Fruit fly (Drosophila melanogaster) whole organism, embryonic: ENCODE data around the gene CG6041.

Experiments used
- CG10565 ChIP-seq: fragments of 200-800 bp; sonication (Bioruptor generic); optimal IDR thresholded peaks from 3 replicates; lab custom pipeline; 2016; ENCODE audit warnings: missing biosample characterization, mild to moderate bottlenecking, missing genetic modification characterization
- CG10959 ChIP-seq: fragments of 200-800 bp; sonication (Bioruptor generic); IDR thresholded peaks from 2 replicates; pipeline ENCODE4 v1.3.6; 2022; ENCODE audit warnings: missing biosample characterization, missing genetic modification characterization
- CG10979 ChIP-seq: fragments of 200-800 bp; sonication (Bioruptor generic); optimal IDR thresholded peaks from 2 replicates; lab custom pipeline; 2018; ENCODE audit warnings: missing biosample characterization, mild to moderate bottlenecking, missing genetic modification characterization, moderate library complexity
- CG11456 ChIP-seq: fragments of 200-800 bp; sonication (Bioruptor generic); IDR thresholded peaks from 3 replicates; pipeline ENCODE4 v1.3.6; 2022; ENCODE audit warnings: missing biosample characterization, missing genetic modification characterization
- CG11504 ChIP-seq: fragments of 200-800 bp; sonication (Bioruptor generic); optimal IDR thresholded peaks from 3 replicates; lab custom pipeline; 2019; ENCODE audit warnings: missing biosample characterization, mild to moderate bottlenecking, missing genetic modification characterization, moderate library complexity
- CG11723 ChIP-seq: fragments of 200-800 bp; sonication (Bioruptor generic); optimal IDR thresholded peaks from 2 replicates; lab custom pipeline; 2017; ENCODE audit warnings: missing biosample characterization, mild to moderate bottlenecking, missing genetic modification characterization
- CG12155 ChIP-seq: fragments of 200-800 bp; sonication (Bioruptor generic); optimal IDR thresholded peaks from 3 replicates; lab custom pipeline; 2016; ENCODE audit warnings: missing biosample characterization, missing genetic modification characterization
- CG12744 ChIP-seq: fragments of 200-800 bp; sonication (Bioruptor generic); optimal IDR thresholded peaks from 2 replicates; lab custom pipeline; 2016; ENCODE audit warnings: missing biosample characterization, missing genetic modification characterization
- CG13624 ChIP-seq: fragments of 200-800 bp; sonication (Bioruptor generic); optimal IDR thresholded peaks from 2 replicates; lab custom pipeline; 2016; ENCODE audit warnings: missing biosample characterization, missing genetic modification characterization
- CG14710 ChIP-seq: fragments of 200-800 bp; sonication (Bioruptor generic); optimal IDR thresholded peaks from 3 replicates; lab custom pipeline; 2019; ENCODE audit warnings: missing biosample characterization, mild to moderate bottlenecking, missing genetic modification characterization, moderate library complexity
- CG17359 ChIP-seq: fragments of 200-800 bp; sonication (Bioruptor generic); optimal IDR thresholded peaks from 3 replicates; lab custom pipeline; 2018; ENCODE audit warnings: missing biosample characterization, mild to moderate bottlenecking, missing genetic modification characterization, moderate library complexity
- CG17385 ChIP-seq: fragments of 200-800 bp; sonication (Bioruptor generic); optimal IDR thresholded peaks from 3 replicates; lab custom pipeline; 2018; ENCODE audit warnings: missing biosample characterization, mild to moderate bottlenecking, missing genetic modification characterization
- CG32772 ChIP-seq: fragments of 200-800 bp; sonication (Bioruptor generic); IDR thresholded peaks from 2 replicates; pipeline ENCODE4 v1.3.6; 2022; ENCODE audit warnings: missing biosample characterization, missing genetic modification characterization
- CG34422 ChIP-seq: fragments of 200-800 bp; sonication (Bioruptor generic); IDR thresholded peaks from 3 replicates; pipeline ENCODE4 v1.3.6; 2022; ENCODE audit warnings: missing biosample characterization, missing genetic modification characterization
- CG4360 ChIP-seq: fragments of 200-800 bp; sonication (Bioruptor generic); IDR thresholded peaks from 2 replicates; pipeline ENCODE4 v1.3.6; 2022; ENCODE audit warnings: missing biosample characterization, missing genetic modification characterization
- CG4617 ChIP-seq: fragments of 200-800 bp; sonication (Bioruptor generic); optimal IDR thresholded peaks from 3 replicates; lab custom pipeline; 2016; ENCODE audit warnings: missing biosample characterization, missing genetic modification characterization, borderline replicate concordance
- CG4820 ChIP-seq: fragments of 200-800 bp; sonication (Bioruptor generic); optimal IDR thresholded peaks from 3 replicates; lab custom pipeline; 2016; ENCODE audit warnings: missing biosample characterization, missing genetic modification characterization
- CG6689 ChIP-seq: fragments of 200-800 bp; sonication (Bioruptor generic); IDR thresholded peaks from 2 replicates; pipeline ENCODE4 v1.3.6; 2022; ENCODE audit warnings: missing biosample characterization, missing genetic modification characterization
- CG7556 ChIP-seq: fragments of 200-800 bp; sonication (Bioruptor generic); optimal IDR thresholded peaks from 2 replicates; lab custom pipeline; 2017; ENCODE audit warnings: missing biosample characterization, mild to moderate bottlenecking, missing genetic modification characterization
- CG7839 ChIP-seq: fragments of 200-800 bp; sonication (Bioruptor generic); optimal IDR thresholded peaks from 3 replicates; lab custom pipeline; 2018; ENCODE audit warnings: missing biosample characterization, mild to moderate bottlenecking, missing genetic modification characterization, moderate library complexity
- CG8388 ChIP-seq: fragments of 200-800 bp; sonication (Bioruptor generic); optimal IDR thresholded peaks from 2 replicates; lab custom pipeline; 2019; ENCODE audit warnings: missing biosample characterization, mild to moderate bottlenecking, missing genetic modification characterization, moderate library complexity
- CG8924 ChIP-seq: fragments of 200-800 bp; optimal IDR thresholded peaks from 3 replicates; lab custom pipeline; 2019; ENCODE audit warnings: missing biosample characterization, mild to moderate bottlenecking, missing genetic modification characterization, moderate library complexity
- CG9727 ChIP-seq: fragments of 200-800 bp; sonication (Bioruptor generic); optimal IDR thresholded peaks from 3 replicates; lab custom pipeline; 2017; ENCODE audit warnings: missing biosample characterization, mild to moderate bottlenecking, missing genetic modification characterization
- Deaf1 ChIP-seq: fragments of 200-800 bp; optimal IDR thresholded peaks from 3 replicates; lab custom pipeline; 2019; ENCODE audit warnings: missing biosample characterization, mild to moderate bottlenecking, missing genetic modification characterization, moderate library complexity
- Ets97D ChIP-seq: fragments of 200-800 bp; sonication (Bioruptor generic); optimal IDR thresholded peaks from 3 replicates; lab custom pipeline; 2016; ENCODE audit warnings: missing biosample characterization, missing genetic modification characterization
- HLH3B ChIP-seq: fragments of 200-800 bp; sonication (Bioruptor generic); IDR thresholded peaks from 2 replicates; pipeline ENCODE4 v1.3.6; 2022; ENCODE audit warnings: missing biosample characterization, missing genetic modification characterization
- HLH4C ChIP-seq: fragments of 200-800 bp; sonication (Bioruptor generic); IDR thresholded peaks from 3 replicates; pipeline ENCODE4 v1.3.6; 2022; ENCODE audit warnings: missing biosample characterization, missing genetic modification characterization; ENCODE audit not compliant: partially characterized antibody
- Hr51 ChIP-seq, 2 experiments: fragments of 200-800 bp; sonication (Bioruptor generic); optimal IDR thresholded peaks; 2 replicates in 1 of 2; 3 replicates in 1 of 2; lab custom pipeline; 2016 to 2018; ENCODE audit warnings: missing biosample characterization in 2 of 2, missing genetic modification characterization in 2 of 2, mild to moderate bottlenecking in 1 of 2, moderate library complexity in 1 of 2
- Kr ChIP-seq: fragments of 200-800 bp; sonication (Bioruptor generic); optimal IDR thresholded peaks from 2 replicates; lab custom pipeline; 2017; ENCODE audit warnings: missing biosample characterization, mild to moderate bottlenecking, missing genetic modification characterization
- Med ChIP-seq: fragments of 200-800 bp; sonication (Bioruptor generic); peaks from one replicate; lab custom pipeline; 2016; ENCODE audit warnings: missing biosample characterization, missing genetic modification characterization, mild to moderate bottlenecking, inconsistent platforms, moderate library complexity
- Ssrp ChIP-seq: fragments of 200-800 bp; sonication (Bioruptor generic); optimal IDR thresholded peaks from 2 replicates; lab custom pipeline; 2018; ENCODE audit warnings: missing biosample characterization, mild to moderate bottlenecking, missing genetic modification characterization, moderate library complexity
- TFAM ChIP-seq: fragments of 200-800 bp; sonication (Bioruptor generic); optimal IDR thresholded peaks from 2 replicates; lab custom pipeline; 2017; ENCODE audit warnings: missing biosample characterization, missing genetic modification characterization, inconsistent platforms
- ase ChIP-seq: fragments of 200-800 bp; sonication (Bioruptor generic); IDR thresholded peaks from 3 replicates; pipeline ENCODE4 v1.3.6; 2022; ENCODE audit warnings: missing biosample characterization, missing genetic modification characterization
- bsh ChIP-seq, 2 experiments: fragments of 200-800 bp; sonication (Bioruptor generic); optimal IDR thresholded peaks; 2 replicates each; lab custom pipeline; 2017 to 2018; ENCODE audit warnings: mild to moderate bottlenecking in 2 of 2, missing biosample characterization in 2 of 2, missing genetic modification characterization in 2 of 2, moderate library complexity in 1 of 2
- chif ChIP-seq, 2 experiments: fragments of 200-800 bp; sonication (Bioruptor generic); optimal IDR thresholded peaks; 3 replicates each; lab custom pipeline; 2016; ENCODE audit warnings: missing biosample characterization in 2 of 2, missing genetic modification characterization in 2 of 2
- ci ChIP-seq: fragments of 200-800 bp; sonication (Bioruptor generic); IDR thresholded peaks from 3 replicates; pipeline ENCODE4 v1.3.6; 2022; ENCODE audit warnings: missing biosample characterization, missing genetic modification characterization
- dysf ChIP-seq: fragments of 200-800 bp; sonication (Bioruptor generic); IDR thresholded peaks from 3 replicates; pipeline ENCODE4 v1.3.6; 2022; ENCODE audit warnings: missing biosample characterization, missing genetic modification characterization
- gsb-n ChIP-seq: fragments of 200-800 bp; sonication (Bioruptor generic); optimal IDR thresholded peaks from 3 replicates; lab custom pipeline; 2018; ENCODE audit warnings: missing biosample characterization, mild to moderate bottlenecking, missing genetic modification characterization
- ind ChIP-seq: fragments of 200-800 bp; sonication (Bioruptor generic); optimal IDR thresholded peaks from 3 replicates; lab custom pipeline; 2016; ENCODE audit warnings: missing biosample characterization, missing genetic modification characterization
- knrl ChIP-seq: fragments of 200-800 bp; sonication (Bioruptor generic); IDR thresholded peaks from 3 replicates; pipeline ENCODE4 v1.3.6; 2022; ENCODE audit warnings: missing biosample characterization, missing genetic modification characterization; ENCODE audit not compliant: partially characterized antibody
- lab ChIP-seq: fragments of 200-800 bp; sonication (Bioruptor generic); optimal IDR thresholded peaks from 3 replicates; lab custom pipeline; 2017; ENCODE audit warnings: missing biosample characterization, missing genetic modification characterization, mild to moderate bottlenecking, moderate library complexity, missing genetic modification reagents
- phol ChIP-seq: fragments of 200-800 bp; sonication (Bioruptor generic); optimal IDR thresholded peaks from 3 replicates; lab custom pipeline; 2018; ENCODE audit warnings: missing biosample characterization, mild to moderate bottlenecking, missing genetic modification characterization, moderate library complexity
- pita ChIP-seq: fragments of 200-800 bp; sonication (Bioruptor generic); optimal IDR thresholded peaks from 2 replicates; lab custom pipeline; 2017; ENCODE audit warnings: missing biosample characterization, mild to moderate bottlenecking, missing genetic modification characterization
- prd ChIP-seq, 3 experiments: fragments of >200 bp in 2 of 3; fragments of 200-800 bp in 1 of 3; sonication (Bioruptor generic) in 1 of 3; optimal IDR thresholded peaks in 2 of 3; IDR thresholded peaks in 1 of 3; 2 replicates in 2 of 3; 3 replicates in 1 of 3; pipeline versions ENCODE4 v1.3.6 to Lab custom; 2017 to 2022; ENCODE audit warnings: missing biosample characterization in 1 of 3, missing genetic modification characterization in 1 of 3
- row ChIP-seq: fragments of 200-800 bp; sonication (Bioruptor generic); IDR thresholded peaks from 3 replicates; pipeline ENCODE4 v1.3.6; 2022; ENCODE audit warnings: missing biosample characterization, missing genetic modification characterization
- sens ChIP-seq: fragments of 200-800 bp; sonication (Bioruptor generic); peaks from one replicate; lab custom pipeline; 2016; ENCODE audit warnings: missing biosample characterization, missing genetic modification characterization
- zfh1 ChIP-seq: fragments of 200-800 bp; sonication (Bioruptor generic); IDR thresholded peaks from 3 replicates; pipeline ENCODE4 v1.3.6; 2022; ENCODE audit warnings: missing biosample characterization, missing genetic modification characterization

CG6041 gene

DNA sequence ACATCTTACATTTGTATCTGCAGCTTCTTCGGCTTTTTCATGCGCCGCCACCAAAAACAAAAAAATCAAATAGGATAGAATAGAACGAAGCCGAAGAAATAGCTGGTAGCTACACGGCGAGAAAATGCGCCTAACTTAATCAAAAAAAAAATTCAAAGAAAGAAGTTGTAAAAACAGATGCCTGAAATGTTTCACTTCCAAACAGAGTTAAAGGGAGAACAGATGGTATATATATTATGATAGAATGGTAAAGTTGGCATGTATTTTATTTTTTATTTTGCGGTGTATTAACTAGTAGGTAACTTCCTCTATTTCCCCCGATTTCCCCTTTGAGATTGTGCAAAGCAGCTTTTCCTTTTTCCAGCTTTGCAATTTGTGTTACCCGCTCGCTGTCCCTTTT lies 23.6 kb upstream of the CG6041 start (continued):
- TF ChIP-seq CG8924 (tag; lab: Kevin White, UChicago): peak; percentile 2
- TF ChIP-seq CG8388 (GFP tag; lab: Kevin White, UChicago): peak; percentile 21
- peak in 1 of 2 experiments; percentile 37 for TF ChIP-seq Hr51 (GFP tag; optimal IDR thresholded peaks at IDR 0.05; lab: Kevin White, UChicago)
- peak; percentile 24 for TF ChIP-seq CG14710 (tag; lab: Kevin White, UChicago)
- peak; percentile 32 for TF ChIP-seq CG4820
- 0 out of 2 replicates have a peak, but pooled peaks have one; percentile 12 for TF ChIP-seq CG10959
- peak; percentile 1 for TF ChIP-seq CG13624 (GFP tag; lab: Kevin White, UChicago)
- TF ChIP-seq CG12155 (GFP tag; lab: Kevin White, UChicago): no peak
- TF ChIP-seq CG7839 (tag; lab: Kevin White, UChicago): peak; percentile 38
- TF ChIP-seq Deaf1 (tag; lab: Kevin White, UChicago): peak; percentile 5
- TF ChIP-seq dysf (GFP tag; lab: Robert Waterston, UW): 0 out of 3 replicates have a peak, but pooled peaks have one; percentile 29
- TF ChIP-seq CG17385 (GFP tag; lab: Kevin White, UChicago): peak; percentile 16
- TF ChIP-seq CG4617 (GFP tag; lab: Kevin White, UChicago): no peak
- TF ChIP-seq ind (GFP tag; lab: Kevin White, UChicago): peak; percentile 18
- TF ChIP-seq gsb-n (tag; lab: Kevin White, UChicago): peak; percentile 2
- peak; percentile 47 for TF ChIP-seq phol

DNA sequence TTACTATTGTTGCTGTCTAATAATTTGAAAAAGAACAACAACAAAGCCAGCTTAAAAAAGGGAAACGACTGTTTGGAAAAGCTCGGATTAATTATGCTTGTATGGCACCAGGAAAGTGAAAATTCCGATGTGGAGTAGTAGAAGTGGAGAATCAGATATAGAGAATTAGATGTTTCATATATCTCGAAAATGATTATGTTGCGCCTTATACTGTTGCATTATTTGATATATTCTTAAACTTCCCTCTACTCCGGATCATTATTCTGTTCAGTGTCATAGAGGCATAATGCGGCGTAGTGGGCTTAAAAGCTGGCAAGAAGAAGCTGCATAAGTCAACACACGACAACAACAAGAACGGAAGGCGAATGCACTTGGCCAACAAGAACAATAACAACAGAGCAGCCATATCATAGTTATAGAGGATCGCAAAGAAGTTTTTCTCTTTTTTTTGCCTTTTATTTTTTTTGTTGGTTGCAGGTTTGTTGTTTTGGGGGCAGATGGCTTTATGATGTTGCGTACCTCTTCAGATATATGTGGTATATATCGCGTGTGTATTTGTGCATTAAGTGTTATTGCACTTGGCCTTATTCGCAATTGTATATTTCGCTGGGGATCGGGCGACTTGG lies 22.1 kb upstream of the CG6041 start:
- TF ChIP-seq row: peak; percentile 48
- peak; percentile 36 for TF ChIP-seq CG10979 (tag; lab: Kevin White, UChicago)
- TF ChIP-seq CG9727 (GFP tag; lab: Kevin White, UChicago): no peak
- no peak for TF ChIP-seq CG7556
- peak; percentile 61 for TF ChIP-seq Med (GFP tag; lab: Kevin White, UChicago)
- peak; percentile 41; the same call in 1 of the 3 replicates for TF ChIP-seq CG34422 (GFP tag; lab: Robert Waterston, UW)
- TF ChIP-seq zfh1 (GFP tag; lab: Robert Waterston, UW): 0 out of 3 replicates have a peak, but pooled peaks have one; percentile 42
- peak; percentile 18 to 38 for TF ChIP-seq bsh (GFP tag; optimal IDR thresholded peaks at IDR 0.05; lab: Kevin White, UChicago)
- no peak for TF ChIP-seq gsb-n (tag; lab: Kevin White, UChicago)
- peak; percentile 77 for TF ChIP-seq sens (GFP tag; lab: Kevin White, UChicago)
- 0 out of 3 replicates have a peak, but pooled peaks have one; percentile 26 for TF ChIP-seq dysf (GFP tag; lab: Robert Waterston, UW)
- TF ChIP-seq CG11504 (tag; lab: Kevin White, UChicago): peak; percentile 28
- peak; percentile 43 for TF ChIP-seq HLH3B (GFP tag; lab: Robert Waterston, UW)
- peak; percentile 6 for TF ChIP-seq CG14710 (tag; lab: Kevin White, UChicago)
- no peak for TF ChIP-seq CG11723 (GFP tag; lab: Kevin White, UChicago)
- no peak for TF ChIP-seq prd (optimal IDR thresholded peaks at IDR 0.05; lab: Kevin White, UChicago)
- TF ChIP-seq prd (GFP tag; IDR thresholded peaks at IDR 0.05; lab: Robert Waterston, UW): peak; percentile 32; the same call in 1 of the 3 replicates
- no peak for TF ChIP-seq CG12744
- peak; percentile 73 for TF ChIP-seq ci (GFP tag; lab: Robert Waterston, UW)
- peak; percentile 1 for TF ChIP-seq CG17359 (tag; lab: Kevin White, UChicago)
- TF ChIP-seq CG11456 (GFP tag; lab: Robert Waterston, UW): no peak
- peak; percentile 30 for TF ChIP-seq CG6689 (GFP tag; lab: Robert Waterston, UW)
- no peak for TF ChIP-seq knrl
- no peak for TF ChIP-seq Kr (GFP tag; lab: Kevin White, UChicago)
- TF ChIP-seq Ets97D: no peak
- peak; percentile 40 for TF ChIP-seq Ssrp
- TF ChIP-seq ase (GFP tag; lab: Robert Waterston, UW): no peak
- no peak for TF ChIP-seq chif (GFP tag; optimal IDR thresholded peaks at IDR 0.05; lab: Kevin White, UChicago)
- TF ChIP-seq pita (GFP tag; lab: Kevin White, UChicago): no peak
- no peak for TF ChIP-seq HLH4C (GFP tag; lab: Robert Waterston, UW)
- TF ChIP-seq CG10565: no peak
- no peak for TF ChIP-seq lab
- TF ChIP-seq TFAM (GFP tag; lab: Kevin White, UChicago): no peak
- TF ChIP-seq CG4360 (GFP tag; lab: Robert Waterston, UW): 0 out of 2 replicates have a peak, but pooled peaks have one; percentile 22
- 0 out of 2 replicates have a peak, but pooled peaks have one; percentile 11 for TF ChIP-seq CG32772 (GFP tag; lab: Robert Waterston, UW)
